Worm (Caenorhabditis elegans) whole organism, early embryonic: ENCODE data around the gene fbxa-30.
"Not testable (repeated sequence)": the region's sequence is repeated elsewhere in the genome, so short reads cannot be mapped to it uniquely, and the experiment has no call there.

ENCODE experiments used
- B0310.2 ChIP-seq: sonication (generic microtip); optimal IDR thresholded peaks from 2 replicates; lab custom pipeline; 2016; ENCODE audit warnings: mild to moderate bottlenecking, missing genetic modification characterization, missing compliant biosample characterization
- F13C5.2 ChIP-seq: sonication (generic microtip); optimal IDR thresholded peaks from 2 replicates; lab custom pipeline; 2017; ENCODE audit warnings: mild to moderate bottlenecking, missing genetic modification characterization, inconsistent platforms, missing compliant biosample characterization
- aly-1 ChIP-seq: sonication (generic microtip); optimal IDR thresholded peaks from 2 replicates; lab custom pipeline; 2016; ENCODE audit warnings: missing genetic modification characterization, missing compliant biosample characterization
- ama-1 ChIP-seq: fragments of 150-350 bp; optimal IDR thresholded peaks from 2 replicates; lab custom pipeline; 2014
- ceh-13 ChIP-seq: fragments of 200-800 bp; sonication (Bioruptor generic); optimal IDR thresholded peaks from 2 replicates; lab custom pipeline; 2018; ENCODE audit warnings: mild to moderate bottlenecking, missing genetic modification characterization, missing compliant biosample characterization
- ceh-36 ChIP-seq: sonication (generic microtip); optimal IDR thresholded peaks from 2 replicates; lab custom pipeline; 2016; ENCODE audit warnings: missing genetic modification characterization, inconsistent platforms, missing compliant biosample characterization
- ets-7 ChIP-seq: sonication (generic microtip); optimal IDR thresholded peaks from 2 replicates; lab custom pipeline; 2016; ENCODE audit warnings: missing genotype, missing genetic modification characterization, missing compliant biosample characterization
- flt-1 ChIP-seq: fragments of 200-800 bp; sonication (Bioruptor generic); IDR thresholded peaks from 2 replicates; pipeline ENCODE4 v1.3.6; 2022; ENCODE audit warnings: missing genetic modification characterization, missing compliant biosample characterization
- hnd-1 ChIP-seq: sonication (generic microtip); optimal IDR thresholded peaks from 2 replicates; lab custom pipeline; 2016; ENCODE audit warnings: missing genetic modification characterization, missing compliant biosample characterization
- pes-1 ChIP-seq: fragments of 200-800 bp; sonication (Bioruptor generic); IDR thresholded peaks from 2 replicates; pipeline ENCODE4 v1.3.6; 2022; ENCODE audit warnings: missing genetic modification reagents, missing genetic modification characterization, missing compliant biosample characterization
- scrt-1 ChIP-seq: fragments of 200-800 bp; sonication (Bioruptor generic); IDR thresholded peaks from 2 replicates; pipeline ENCODE4 v1.3.6; 2022; ENCODE audit warnings: missing genetic modification characterization, missing compliant biosample characterization
- tra-4 ChIP-seq: sonication (generic microtip); optimal IDR thresholded peaks from 2 replicates; lab custom pipeline; 2017; ENCODE audit warnings: missing genetic modification characterization, missing compliant biosample characterization

DNA sequence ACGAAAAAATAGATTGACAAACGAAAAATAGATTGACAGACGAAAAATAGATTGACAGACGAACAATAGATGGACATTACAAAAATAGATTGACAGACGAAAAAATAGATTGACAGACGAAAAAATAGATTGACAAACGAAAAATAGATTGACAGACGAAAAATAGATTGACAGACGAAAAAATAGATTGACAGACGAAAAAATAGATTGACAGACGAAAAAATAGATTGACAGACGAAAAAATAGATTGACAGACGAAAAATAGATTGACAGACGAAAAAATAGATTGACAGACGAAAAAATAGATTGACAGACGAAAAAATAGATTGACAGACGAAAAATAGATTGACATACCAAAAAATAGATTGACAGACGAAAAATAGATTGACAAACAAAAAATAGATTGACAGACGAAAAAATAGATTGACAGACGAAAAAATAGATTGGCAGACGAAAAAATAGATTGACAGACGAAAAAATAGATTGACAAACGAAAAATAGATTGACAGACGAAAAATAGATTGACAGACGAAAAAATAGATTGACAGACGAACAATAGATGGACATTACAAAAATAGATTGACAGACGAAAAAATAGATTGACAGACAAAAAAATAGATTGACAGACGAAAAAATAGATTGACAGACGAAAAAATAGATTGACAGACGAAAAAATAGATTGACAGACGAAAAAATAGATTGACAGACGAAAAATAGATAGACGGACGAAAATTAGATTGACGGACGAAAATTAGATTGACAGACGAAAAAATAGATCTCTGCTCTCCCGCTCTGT lies 22.8 kb downstream of the fbxa-30 start:
- not testable (repeated sequence) for TF ChIP-seq ama-1 (lab: Kevin White, UChicago); hnd-1 (tag; lab: Kevin White, UChicago); ceh-36; flt-1; scrt-1 (GFP tag; lab: Robert Waterston, UW); pes-1; tra-4 (tag; lab: Kevin White, UChicago); ets-7 (tag; lab: Kevin White, UChicago); ceh-13 (GFP tag; lab: Kevin White, UChicago); F13C5.2; aly-1 (tag; lab: Kevin White, UChicago); B0310.2 (tag; lab: Kevin White, UChicago)
